Worm (Caenorhabditis elegans) whole organism, young adult: ENCODE results near the gene try-3.
A peak's percentile ranks its signal among the peaks of the same experiment; 100 is the strongest.

Experiments used
- K11D2.4 ChIP-seq: fragments of 200-800 bp; sonication (Bioruptor generic); IDR thresholded peaks from 2 replicates; pipeline ENCODE4 v1.3.6; 2022; ENCODE audit warnings: missing genetic modification reagents, missing genetic modification characterization, missing compliant biosample characterization
- ama-1 ChIP-seq, 3 experiments: fragments of 150-350 bp in 1 of 3; sonication (generic microtip) in 2 of 3; optimal IDR thresholded peaks; 2 replicates each; lab custom pipeline; 2014 to 2018; ENCODE audit warnings: missing biosample characterization in 2 of 3, missing genetic modification characterization in 2 of 3, missing genetic modification reagents in 2 of 3
- ccch-3 ChIP-seq: fragments of 200-800 bp; sonication (Bioruptor generic); optimal IDR thresholded peaks from 2 replicates; lab custom pipeline; 2018; ENCODE audit warnings: mild to moderate bottlenecking, missing genetic modification characterization, missing compliant biosample characterization
- efl-1 ChIP-seq: fragments of 150-350 bp; optimal IDR thresholded peaks from 2 replicates; lab custom pipeline; 2014; ENCODE audit warnings: missing biosample characterization, missing genetic modification reagents, missing genetic modification characterization
- him-1 ChIP-seq: sonication (generic microtip); optimal IDR thresholded peaks from 2 replicates; lab custom pipeline; 2016; ENCODE audit warnings: missing genotype, missing genetic modification reagents, missing genetic modification characterization, missing compliant biosample characterization
- lin-35 ChIP-seq, 3 experiments: fragments of 150-350 bp in 2 of 3; sonication (generic microtip) in 1 of 3; optimal IDR thresholded peaks; 2 replicates each; lab custom pipeline; 2014 to 2018; ENCODE audit warnings: missing biosample characterization in 3 of 3, missing genetic modification characterization in 3 of 3, missing genetic modification reagents in 3 of 3
- lir-1 ChIP-seq: fragments of 200-800 bp; sonication (Bioruptor generic); conservative IDR thresholded peaks from 2 replicates; pipeline ENCODE4 v1.3.6; 2022; ENCODE audit warnings: missing genetic modification reagents, missing genetic modification characterization, missing compliant biosample characterization
- lsl-1 ChIP-seq: fragments of 200-800 bp; sonication (Bioruptor generic); optimal IDR thresholded peaks from 2 replicates; lab custom pipeline; 2018; ENCODE audit warnings: mild to moderate bottlenecking, missing genetic modification characterization, moderate library complexity, missing compliant biosample characterization
- snpc-4 ChIP-seq, 5 experiments: fragments of 150-350 bp in 1 of 5; sonication (generic microtip) in 4 of 5; optimal IDR thresholded peaks; 2 replicates each; lab custom pipeline; 2014 to 2018; ENCODE audit warnings: missing genetic modification characterization in 5 of 5, missing biosample characterization in 3 of 5, antibody characterized with exemption in 2 of 5, mild to moderate bottlenecking in 2 of 5, missing compliant biosample characterization in 2 of 5, missing genotype in 2 of 5, moderate library complexity in 2 of 5, missing genetic modification reagents in 1 of 5

- no peak for TF ChIP-seq K11D2.4 (GFP tag; lab: Robert Waterston, UW)
- TF ChIP-seq snpc-4 (GFP tag; optimal IDR thresholded peaks at IDR 0.05; lab: Kevin White, UChicago) = no peak
- peak in 1 of 4 experiments; percentile 62 for TF ChIP-seq snpc-4 (tag; optimal IDR thresholded peaks at IDR 0.05; lab: Kevin White, UChicago)
- TF ChIP-seq ccch-3 (GFP tag; lab: Kevin White, UChicago) = no peak
- no peak for TF ChIP-seq ama-1 (optimal IDR thresholded peaks at IDR 0.05; lab: Kevin White, UChicago)
- no peak for TF ChIP-seq ama-1 (GFP tag; optimal IDR thresholded peaks at IDR 0.05; lab: Kevin White, UChicago)
- TF ChIP-seq him-1 = no peak
- TF ChIP-seq lin-35 (GFP tag; optimal IDR thresholded peaks at IDR 0.05; lab: Kevin White, UChicago) = no peak
- no peak for TF ChIP-seq lsl-1 (GFP tag; lab: Kevin White, UChicago)
- no peak for TF ChIP-seq lir-1 (GFP tag; lab: Robert Waterston, UW)
- TF ChIP-seq efl-1 (GFP tag; lab: Kevin White, UChicago) = no peak
Observed at ce11 chrIV:6524531-6524930, 32.4 kb upstream of the try-3 start, which contains the start of gene C01G5.5.
